Fruit fly (Drosophila melanogaster): ENCODE results near the gene Cyp4d2.

DNA sequence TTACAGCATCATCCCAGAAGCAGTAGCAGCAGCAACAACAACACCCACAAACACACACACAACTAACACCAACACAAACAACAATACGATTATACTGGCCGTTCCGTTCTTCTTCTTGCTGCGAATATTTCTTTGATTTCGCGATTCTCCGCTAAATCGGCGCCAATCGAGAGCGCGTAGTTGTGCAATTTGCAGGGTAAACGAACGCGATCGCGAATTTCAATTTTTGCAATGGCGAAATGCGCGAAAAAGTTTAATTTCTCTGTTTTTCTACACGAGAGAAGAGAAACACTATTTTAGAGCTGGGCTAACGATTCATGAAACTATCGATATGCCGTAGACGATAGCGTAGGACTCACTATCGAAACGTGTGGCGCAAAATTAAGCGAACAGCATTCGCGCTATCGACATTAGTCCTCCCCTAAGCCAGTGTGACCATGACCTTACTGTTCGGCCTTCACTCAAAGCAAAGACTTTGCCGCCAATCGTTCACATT lies 17.1 kb upstream of the Cyp4d2 start, which contains the start of gene wapl:
- TF ChIP-seq Dll (optimal IDR thresholded peaks at IDR 0.05) (no peak), usp (GFP tag; optimal IDR thresholded peaks at IDR 0.05) (no peak), EcR (GFP tag; optimal IDR thresholded peaks at IDR 0.05) (no peak), psq (optimal IDR thresholded peaks at IDR 0.05) (no peak), pan (optimal IDR thresholded peaks at IDR 0.05) (no peak)

All from whole organism.